Worm (Caenorhabditis elegans) whole organism, early embryonic: Measurements from ENCODE around the gene K09H11.6.

Experiments
- B0310.2 ChIP-seq: sonication (generic microtip); optimal IDR thresholded peaks from 2 replicates; lab custom pipeline; 2016; ENCODE audit warnings: mild to moderate bottlenecking, missing genetic modification characterization, missing compliant biosample characterization
- F13C5.2 ChIP-seq: sonication (generic microtip); optimal IDR thresholded peaks from 2 replicates; lab custom pipeline; 2017; ENCODE audit warnings: mild to moderate bottlenecking, missing genetic modification characterization, inconsistent platforms, missing compliant biosample characterization
- aly-1 ChIP-seq: sonication (generic microtip); optimal IDR thresholded peaks from 2 replicates; lab custom pipeline; 2016; ENCODE audit warnings: missing genetic modification characterization, missing compliant biosample characterization
- ama-1 ChIP-seq: fragments of 150-350 bp; optimal IDR thresholded peaks from 2 replicates; lab custom pipeline; 2014
- ceh-13 ChIP-seq: fragments of 200-800 bp; sonication (Bioruptor generic); optimal IDR thresholded peaks from 2 replicates; lab custom pipeline; 2018; ENCODE audit warnings: mild to moderate bottlenecking, missing genetic modification characterization, missing compliant biosample characterization
- ceh-36 ChIP-seq: sonication (generic microtip); optimal IDR thresholded peaks from 2 replicates; lab custom pipeline; 2016; ENCODE audit warnings: missing genetic modification characterization, inconsistent platforms, missing compliant biosample characterization
- ets-7 ChIP-seq: sonication (generic microtip); optimal IDR thresholded peaks from 2 replicates; lab custom pipeline; 2016; ENCODE audit warnings: missing genotype, missing genetic modification characterization, missing compliant biosample characterization
- flt-1 ChIP-seq: fragments of 200-800 bp; sonication (Bioruptor generic); IDR thresholded peaks from 2 replicates; pipeline ENCODE4 v1.3.6; 2022; ENCODE audit warnings: missing genetic modification characterization, missing compliant biosample characterization
- hmbx-1 ChIP-seq: sonication (generic microtip); optimal IDR thresholded peaks from 2 replicates; lab custom pipeline; 2016; ENCODE audit warnings: mild to moderate bottlenecking, missing genetic modification characterization, missing compliant biosample characterization
- hmg-4 ChIP-seq: fragments of 200-800 bp; sonication (Bioruptor generic); optimal IDR thresholded peaks from 2 replicates; lab custom pipeline; 2018; ENCODE audit warnings: mild to moderate bottlenecking, missing genetic modification characterization, missing compliant biosample characterization
- hnd-1 ChIP-seq: sonication (generic microtip); optimal IDR thresholded peaks from 2 replicates; lab custom pipeline; 2016; ENCODE audit warnings: missing genetic modification characterization, missing compliant biosample characterization
- pes-1 ChIP-seq: fragments of 200-800 bp; sonication (Bioruptor generic); IDR thresholded peaks from 2 replicates; pipeline ENCODE4 v1.3.6; 2022; ENCODE audit warnings: missing genetic modification reagents, missing genetic modification characterization, missing compliant biosample characterization
- scrt-1 ChIP-seq: fragments of 200-800 bp; sonication (Bioruptor generic); IDR thresholded peaks from 2 replicates; pipeline ENCODE4 v1.3.6; 2022; ENCODE audit warnings: missing genetic modification characterization, missing compliant biosample characterization
- sea-1 ChIP-seq: fragments of 200-800 bp; sonication (Bioruptor generic); conservative IDR thresholded peaks from 2 replicates; pipeline ENCODE4 v1.3.6; 2022; ENCODE audit warnings: missing genetic modification characterization, missing compliant biosample characterization
- tbx-11 ChIP-seq: fragments of 200-800 bp; sonication (Bioruptor generic); IDR thresholded peaks from 2 replicates; pipeline ENCODE4 v1.3.6; 2022; ENCODE audit warnings: missing genetic modification characterization, missing compliant biosample characterization
- tbx-37 ChIP-seq: fragments of 200-800 bp; sonication (Bioruptor generic); conservative IDR thresholded peaks from 2 replicates; pipeline ENCODE4 v1.3.6; 2022; ENCODE audit warnings: missing genetic modification reagents, missing genetic modification characterization, missing compliant biosample characterization
- tra-4 ChIP-seq: sonication (generic microtip); optimal IDR thresholded peaks from 2 replicates; lab custom pipeline; 2017; ENCODE audit warnings: missing genetic modification characterization, missing compliant biosample characterization

K09H11.6 gene

ce11 chrV:5716508-5716907 is 19.5 kb downstream of the K09H11.6 start, which contains the start of gene K09H11.9:
K09H11.9 (minus strand) TSS chrV:5716608.
- TF ChIP-seq ceh-13 (GFP tag; lab: Kevin White, UChicago) = no peak

DNA sequence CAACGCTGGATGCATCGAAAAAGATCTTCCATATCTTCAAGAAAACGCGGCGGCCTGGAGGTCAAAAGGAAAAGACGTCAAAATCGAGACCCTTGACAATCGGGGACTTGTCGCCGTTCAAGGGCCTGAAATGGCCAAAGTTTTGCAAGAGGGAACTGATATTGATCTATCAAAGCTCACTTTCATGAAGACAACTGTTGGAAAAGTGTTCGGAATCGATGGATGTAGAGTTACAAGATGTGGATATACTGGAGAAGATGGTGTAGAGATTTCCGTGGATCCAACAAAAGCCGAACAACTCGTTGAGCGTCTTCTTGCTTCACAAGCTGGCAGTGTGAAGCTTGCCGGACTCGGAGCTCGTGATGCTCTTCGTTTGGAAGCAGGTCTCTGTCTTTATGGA is 22.5 kb downstream of the K09H11.6 start:
- TF ChIP-seq hmbx-1 (no peak), hmg-4 (GFP tag; lab: Kevin White, UChicago) (no peak), ets-7 (tag; lab: Kevin White, UChicago) (no peak), B0310.2 (tag; lab: Kevin White, UChicago) (no peak), ceh-13 (GFP tag; lab: Kevin White, UChicago) (no peak), F13C5.2 (tag; lab: Kevin White, UChicago) (no peak), scrt-1 (GFP tag; lab: Robert Waterston, UW) (no peak), tra-4 (tag; lab: Kevin White, UChicago) (no peak), tbx-11 (GFP tag; lab: Robert Waterston, UW) (no peak), ceh-36 (tag; lab: Kevin White, UChicago) (no peak), sea-1 (GFP tag; lab: Robert Waterston, UW) (no peak), pes-1 (GFP tag; lab: Robert Waterston, UW) (no peak), ama-1 (lab: Kevin White, UChicago) (no peak)

DNA sequence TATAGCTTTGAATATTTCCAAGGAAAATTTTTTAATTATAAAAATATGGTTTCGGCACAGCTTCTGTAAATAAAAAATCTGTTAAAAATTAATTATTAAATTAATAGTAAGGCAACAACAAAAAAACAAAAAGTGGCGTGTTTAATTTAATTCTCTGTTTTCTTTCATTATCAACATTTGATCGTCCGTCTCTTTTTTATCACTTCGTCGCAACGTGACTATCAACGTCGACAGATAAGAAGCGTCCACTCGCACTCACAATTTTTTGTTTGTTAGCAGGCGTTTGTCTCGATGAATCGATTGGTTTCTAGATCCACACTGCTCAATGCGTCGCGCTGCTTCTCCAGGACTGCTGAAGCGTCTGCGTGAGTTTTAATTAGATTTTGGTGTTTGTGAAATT is 23.3 kb downstream of the K09H11.6 start, which contains the start of gene gcst-1:
Gene gcst-1, plus strand, starts transcription at position 277 of the 400 bp plus-strand sequence.
- TF ChIP-seq F13C5.2 (tag; lab: Kevin White, UChicago) (no peak), pes-1 (GFP tag; lab: Robert Waterston, UW) (no peak), ceh-13 (GFP tag; lab: Kevin White, UChicago) (no peak), flt-1 (GFP tag; lab: Robert Waterston, UW) (no peak), tbx-11 (GFP tag; lab: Robert Waterston, UW) (no peak), ama-1 (lab: Kevin White, UChicago) (no peak), ceh-36 (tag; lab: Kevin White, UChicago) (no peak), hmbx-1 (no peak), tra-4 (tag; lab: Kevin White, UChicago) (no peak), hnd-1 (tag; lab: Kevin White, UChicago) (no peak), B0310.2 (tag; lab: Kevin White, UChicago) (no peak), sea-1 (GFP tag; lab: Robert Waterston, UW) (no peak), ets-7 (tag; lab: Kevin White, UChicago) (no peak), tbx-37 (GFP tag; lab: Robert Waterston, UW) (no peak), scrt-1 (GFP tag; lab: Robert Waterston, UW) (no peak), aly-1 (tag; lab: Kevin White, UChicago) (no peak), hmg-4 (GFP tag; lab: Kevin White, UChicago) (no peak)

DNA sequence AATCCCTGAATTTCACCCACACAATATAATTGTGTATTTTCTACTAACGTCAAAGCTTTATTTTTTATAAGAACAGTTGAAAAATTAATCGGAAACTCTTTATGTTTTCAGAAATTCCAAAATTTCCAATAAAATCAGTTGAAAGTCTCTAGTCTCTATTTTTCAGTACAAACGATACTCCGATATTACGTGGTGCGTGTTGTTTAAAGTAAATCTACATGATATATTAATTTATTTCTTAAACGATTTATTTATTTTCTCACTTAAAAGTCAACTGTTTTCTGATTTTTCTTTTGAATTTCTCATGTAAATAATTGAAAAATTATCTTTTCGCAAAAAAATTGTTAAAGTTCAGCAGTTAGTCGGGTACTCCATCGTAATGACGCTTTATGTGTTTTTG is 23.8 kb downstream of the K09H11.6 start:
- no peak for TF ChIP-seq F13C5.2 (tag; lab: Kevin White, UChicago)
- no peak for TF ChIP-seq ceh-13 (GFP tag; lab: Kevin White, UChicago)
- TF ChIP-seq tbx-11 (GFP tag; lab: Robert Waterston, UW) = no peak
- no peak for TF ChIP-seq scrt-1 (GFP tag; lab: Robert Waterston, UW)
- no peak for TF ChIP-seq ceh-36 (tag; lab: Kevin White, UChicago)
- TF ChIP-seq aly-1 (tag; lab: Kevin White, UChicago) = no peak
- TF ChIP-seq pes-1 (GFP tag; lab: Robert Waterston, UW) = no peak
- no peak for TF ChIP-seq flt-1 (GFP tag; lab: Robert Waterston, UW)

DNA sequence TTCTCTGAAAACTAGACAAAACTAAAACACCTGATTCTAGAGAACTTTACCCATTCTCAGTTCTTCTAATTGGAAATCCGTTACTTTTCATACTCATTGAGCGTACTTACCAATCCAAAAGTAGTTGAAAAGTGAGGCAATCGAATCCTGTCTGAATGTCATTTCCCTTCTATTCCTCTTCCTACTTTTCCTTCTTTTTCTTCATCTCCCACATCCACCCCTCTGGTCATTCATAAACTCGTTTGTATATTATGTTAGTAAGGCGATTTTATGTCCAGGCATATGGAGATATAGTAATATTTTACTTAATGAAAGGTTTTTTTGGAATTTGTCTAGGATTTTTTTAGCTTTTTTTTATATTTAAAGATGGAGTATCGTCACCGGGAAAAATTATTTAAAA is 27.6 kb downstream of the K09H11.6 start:
- TF ChIP-seq ceh-36 (tag; lab: Kevin White, UChicago) = no peak
- no peak for TF ChIP-seq flt-1 (GFP tag; lab: Robert Waterston, UW)
- no peak for TF ChIP-seq hnd-1 (tag; lab: Kevin White, UChicago)
- TF ChIP-seq hmbx-1 = no peak
- TF ChIP-seq hmg-4 (GFP tag; lab: Kevin White, UChicago) = no peak
- TF ChIP-seq B0310.2 (tag; lab: Kevin White, UChicago) = no peak
- TF ChIP-seq ama-1 (lab: Kevin White, UChicago) = no peak
- no peak for TF ChIP-seq ets-7 (tag; lab: Kevin White, UChicago)
- no peak for TF ChIP-seq ceh-13 (GFP tag; lab: Kevin White, UChicago)
- TF ChIP-seq tbx-11 (GFP tag; lab: Robert Waterston, UW) = no peak
- TF ChIP-seq pes-1 (GFP tag; lab: Robert Waterston, UW) = no peak
- TF ChIP-seq scrt-1 (GFP tag; lab: Robert Waterston, UW) = no peak
- TF ChIP-seq aly-1 (tag; lab: Kevin White, UChicago) = no peak
- no peak for TF ChIP-seq tra-4 (tag; lab: Kevin White, UChicago)
- no peak for TF ChIP-seq F13C5.2 (tag; lab: Kevin White, UChicago)
- no peak for TF ChIP-seq tbx-37 (GFP tag; lab: Robert Waterston, UW)
- TF ChIP-seq sea-1 (GFP tag; lab: Robert Waterston, UW) = no peak

ce11 chrV:5705510-5705909 is 30.5 kb downstream of the K09H11.6 start, which contains the start of gene peli-1:
peli-1 (plus strand) TSS chrV:5705810.
- TF ChIP-seq hmbx-1 (no peak), hnd-1 (tag; lab: Kevin White, UChicago) (no peak), tbx-37 (GFP tag; lab: Robert Waterston, UW) (no peak), hmg-4 (GFP tag; lab: Kevin White, UChicago) (no peak), ets-7 (tag; lab: Kevin White, UChicago) (no peak), F13C5.2 (tag; lab: Kevin White, UChicago) (no peak), B0310.2 (tag; lab: Kevin White, UChicago) (no peak), tra-4 (tag; lab: Kevin White, UChicago) (no peak), ceh-13 (GFP tag; lab: Kevin White, UChicago) (no peak), flt-1 (GFP tag; lab: Robert Waterston, UW) (no peak), sea-1 (GFP tag; lab: Robert Waterston, UW) (no peak), ama-1 (lab: Kevin White, UChicago) (no peak), tbx-11 (GFP tag; lab: Robert Waterston, UW) (no peak), scrt-1 (GFP tag; lab: Robert Waterston, UW) (no peak), aly-1 (tag; lab: Kevin White, UChicago) (no peak), ceh-36 (tag; lab: Kevin White, UChicago) (no peak)
